Fruit fly (Drosophila melanogaster) whole organism, embryonic: ENCODE measurements around the gene CG43116.

Source experiments
- CG1024 ChIP-seq: fragments of 200-800 bp; sonication (Bioruptor generic); IDR thresholded peaks from 2 replicates; pipeline ENCODE4 v1.3.6; 2022; ENCODE audit warnings: missing biosample characterization, missing genetic modification characterization
- CG10654 ChIP-seq: fragments of 200-800 bp; sonication (Bioruptor generic); optimal IDR thresholded peaks from 2 replicates; lab custom pipeline; 2016; ENCODE audit warnings: missing biosample characterization, missing genetic modification characterization
- CG12104 ChIP-seq: fragments of 200-800 bp; sonication (Bioruptor generic); optimal IDR thresholded peaks from 3 replicates; lab custom pipeline; 2016; ENCODE audit warnings: missing biosample characterization, missing genetic modification characterization
- CG12219 ChIP-seq: fragments of 200-800 bp; sonication (Bioruptor generic); optimal IDR thresholded peaks from 3 replicates; lab custom pipeline; 2018; ENCODE audit warnings: missing biosample characterization, mild to moderate bottlenecking, missing genetic modification characterization
- CG12744 ChIP-seq: fragments of 200-800 bp; sonication (Bioruptor generic); optimal IDR thresholded peaks from 2 replicates; lab custom pipeline; 2016; ENCODE audit warnings: missing biosample characterization, missing genetic modification characterization
- CG13424 ChIP-seq: fragments of 200-800 bp; sonication (Bioruptor generic); optimal IDR thresholded peaks from 2 replicates; lab custom pipeline; 2019; ENCODE audit warnings: missing biosample characterization, mild to moderate bottlenecking, missing genetic modification characterization, moderate library complexity
- CG16813 ChIP-seq: fragments of 200-800 bp; sonication (Bioruptor generic); IDR thresholded peaks from 3 replicates; pipeline ENCODE4 v1.3.6; 2022; ENCODE audit warnings: missing biosample characterization, missing genetic modification characterization; ENCODE audit not compliant: partially characterized antibody
- CG17359 ChIP-seq: fragments of 200-800 bp; sonication (Bioruptor generic); optimal IDR thresholded peaks from 3 replicates; lab custom pipeline; 2018; ENCODE audit warnings: missing biosample characterization, mild to moderate bottlenecking, missing genetic modification characterization, moderate library complexity
- CG17361 ChIP-seq: fragments of 200-800 bp; sonication (Bioruptor generic); IDR thresholded peaks from 3 replicates; pipeline ENCODE4 v1.3.6; 2022; ENCODE audit warnings: missing biosample characterization, missing genetic modification characterization
- CG17912 ChIP-seq: fragments of 200-800 bp; sonication (Bioruptor generic); optimal IDR thresholded peaks from 2 replicates; lab custom pipeline; 2018; ENCODE audit warnings: missing biosample characterization, mild to moderate bottlenecking, missing genetic modification characterization
- CG31365 ChIP-seq: fragments of 200-800 bp; sonication (Bioruptor generic); optimal IDR thresholded peaks from 2 replicates; lab custom pipeline; 2018; ENCODE audit warnings: missing biosample characterization, mild to moderate bottlenecking, missing genetic modification characterization
- CG42726 ChIP-seq: fragments of 200-800 bp; sonication (Bioruptor generic); IDR thresholded peaks from 2 replicates; pipeline ENCODE4 v1.3.6; 2022; ENCODE audit warnings: missing biosample characterization, missing genetic modification characterization; ENCODE audit not compliant: partially characterized antibody
- CG6272 ChIP-seq: fragments of 200-800 bp; sonication (Bioruptor generic); IDR thresholded peaks from 2 replicates; pipeline ENCODE4 v1.3.6; 2022; ENCODE audit warnings: missing biosample characterization, missing genetic modification characterization
- CG6654 ChIP-seq: fragments of 200-800 bp; sonication (Bioruptor generic); optimal IDR thresholded peaks from 2 replicates; lab custom pipeline; 2017; ENCODE audit warnings: missing biosample characterization, mild to moderate bottlenecking, missing genetic modification characterization
- CG8281 ChIP-seq: fragments of 200-800 bp; sonication (Bioruptor generic); optimal IDR thresholded peaks from 2 replicates; lab custom pipeline; 2018; ENCODE audit warnings: missing biosample characterization, mild to moderate bottlenecking, missing genetic modification characterization, moderate library complexity
- CG8944 ChIP-seq: fragments of 200-800 bp; sonication (Bioruptor generic); optimal IDR thresholded peaks from 3 replicates; lab custom pipeline; 2016; ENCODE audit warnings: missing biosample characterization, missing genetic modification characterization
- CG9876 ChIP-seq: fragments of 200-800 bp; sonication (Bioruptor generic); optimal IDR thresholded peaks from 2 replicates; lab custom pipeline; 2016; ENCODE audit warnings: missing biosample characterization, missing genetic modification characterization
- CG9932 ChIP-seq: fragments of 200-800 bp; sonication (Bioruptor generic); IDR thresholded peaks from 2 replicates; pipeline ENCODE4 v1.3.6; 2022; ENCODE audit warnings: missing biosample characterization, missing genetic modification characterization
- Chrac-16 ChIP-seq: fragments of 200-800 bp; sonication (Bioruptor generic); optimal IDR thresholded peaks from 3 replicates; lab custom pipeline; 2016; ENCODE audit warnings: missing biosample characterization, missing genetic modification characterization
- Dfd ChIP-seq, 2 experiments: fragments of >200 bp; optimal IDR thresholded peaks; 2 replicates each; lab custom pipeline; 2017; ENCODE audit warnings: missing biosample characterization in 2 of 2, missing genetic modification characterization in 2 of 2
- Dp ChIP-seq: fragments of 200-800 bp; sonication (Bioruptor generic); optimal IDR thresholded peaks from 2 replicates; lab custom pipeline; 2018; ENCODE audit warnings: missing biosample characterization, mild to moderate bottlenecking, missing genetic modification characterization, moderate library complexity
- E2f2 ChIP-seq: fragments of 200-800 bp; sonication (Bioruptor generic); IDR thresholded peaks from 2 replicates; pipeline ENCODE4 v1.3.6; 2022; ENCODE audit warnings: missing biosample characterization, missing genetic modification characterization
- ERR ChIP-seq: fragments of 200-800 bp; sonication (Bioruptor generic); optimal IDR thresholded peaks from 2 replicates; lab custom pipeline; 2016; ENCODE audit warnings: missing biosample characterization, missing genetic modification characterization
- Fer1 ChIP-seq: fragments of 200-800 bp; sonication (Bioruptor generic); optimal IDR thresholded peaks from 2 replicates; lab custom pipeline; 2017; ENCODE audit warnings: missing biosample characterization, mild to moderate bottlenecking, missing genetic modification characterization
- Hey ChIP-seq: fragments of 200-800 bp; sonication (Bioruptor generic); optimal IDR thresholded peaks from 3 replicates; lab custom pipeline; 2018; ENCODE audit warnings: missing biosample characterization, mild to moderate bottlenecking, missing genetic modification characterization
- MTF-1 ChIP-seq: fragments of 200-800 bp; sonication (Bioruptor generic); optimal IDR thresholded peaks from 2 replicates; lab custom pipeline; 2018; ENCODE audit warnings: missing biosample characterization, mild to moderate bottlenecking, missing genetic modification characterization, borderline replicate concordance
- Med ChIP-seq: fragments of 200-800 bp; sonication (Bioruptor generic); peaks from one replicate; lab custom pipeline; 2016; ENCODE audit warnings: missing biosample characterization, missing genetic modification characterization, mild to moderate bottlenecking, inconsistent platforms, moderate library complexity
- Side ChIP-seq: fragments of 200-800 bp; sonication (Bioruptor generic); optimal IDR thresholded peaks from 2 replicates; lab custom pipeline; 2016; ENCODE audit warnings: missing biosample characterization, missing genetic modification characterization
- Spps ChIP-seq: fragments of 200-800 bp; sonication (Bioruptor generic); optimal IDR thresholded peaks from 2 replicates; lab custom pipeline; 2018; ENCODE audit warnings: missing biosample characterization, mild to moderate bottlenecking, missing genetic modification characterization
- Tbp ChIP-seq: fragments of >200 bp; optimal IDR thresholded peaks from 2 replicates; lab custom pipeline; 2018; ENCODE audit warnings: missing biosample characterization, missing genetic modification characterization
- ap ChIP-seq: fragments of 200-800 bp; sonication (Bioruptor generic); IDR thresholded peaks from 2 replicates; pipeline ENCODE4 v1.3.6; 2022; ENCODE audit warnings: missing biosample characterization, missing genetic modification characterization
- crc ChIP-seq: fragments of 200-800 bp; sonication (Bioruptor generic); optimal IDR thresholded peaks from 2 replicates; lab custom pipeline; 2016; ENCODE audit warnings: missing biosample characterization, missing genetic modification characterization
- danr ChIP-seq: fragments of 200-800 bp; sonication (Bioruptor generic); IDR thresholded peaks from 2 replicates; pipeline ENCODE4 v1.3.6; 2022; ENCODE audit warnings: missing biosample characterization, missing genetic modification characterization
- dmrt99B ChIP-seq: fragments of 200-800 bp; sonication (Bioruptor generic); optimal IDR thresholded peaks from 2 replicates; lab custom pipeline; 2018; ENCODE audit warnings: missing biosample characterization, mild to moderate bottlenecking, missing genetic modification characterization, moderate library complexity
- fd96Cb ChIP-seq: fragments of 200-800 bp; sonication (Bioruptor generic); optimal IDR thresholded peaks from 2 replicates; lab custom pipeline; 2018; ENCODE audit warnings: missing biosample characterization, mild to moderate bottlenecking, missing genetic modification characterization, moderate library complexity
- gfzf ChIP-seq: fragments of 200-800 bp; sonication (Bioruptor generic); optimal IDR thresholded peaks from 2 replicates; lab custom pipeline; 2016; ENCODE audit warnings: missing biosample characterization, mild to moderate bottlenecking, missing genetic modification characterization, moderate library complexity
- insv ChIP-seq, 2 experiments: fragments of 200-800 bp; sonication (Bioruptor generic); optimal IDR thresholded peaks; 3 replicates each; lab custom pipeline; 2016 to 2018; ENCODE audit warnings: missing biosample characterization in 2 of 2, missing genetic modification characterization in 2 of 2
- lmd ChIP-seq: fragments of 200-800 bp; sonication (Bioruptor generic); IDR thresholded peaks from 2 replicates; pipeline ENCODE4 v1.3.6; 2022; ENCODE audit warnings: missing biosample characterization, missing genetic modification characterization
- oc ChIP-seq: fragments of 200-800 bp; sonication (Bioruptor generic); optimal IDR thresholded peaks from 2 replicates; lab custom pipeline; 2018; ENCODE audit warnings: missing biosample characterization, mild to moderate bottlenecking, missing genetic modification characterization, moderate library complexity
- pan ChIP-seq, 4 experiments: fragments of >200 bp in 3 of 4; fragments of 200-800 bp in 1 of 4; sonication (Bioruptor generic) in 1 of 4; optimal IDR thresholded peaks in 3 of 4; IDR thresholded peaks in 1 of 4; 2 replicates each; pipeline versions ENCODE4 v1.3.6 to Lab custom; 2017 to 2022; ENCODE audit warnings: missing biosample characterization in 2 of 4, missing genetic modification characterization in 2 of 4, mixed read lengths in 1 of 4
- repo ChIP-seq: fragments of 200-800 bp; sonication (Bioruptor generic); optimal IDR thresholded peaks from 2 replicates; lab custom pipeline; 2016; ENCODE audit warnings: missing biosample characterization, missing genetic modification characterization
- shn ChIP-seq: fragments of 200-800 bp; sonication (Bioruptor generic); optimal IDR thresholded peaks from 3 replicates; lab custom pipeline; 2016; ENCODE audit warnings: missing biosample characterization, missing genetic modification characterization
- slp2 ChIP-seq: fragments of 200-800 bp; sonication (Bioruptor generic); optimal IDR thresholded peaks from 2 replicates; lab custom pipeline; 2016; ENCODE audit warnings: missing biosample characterization, missing genetic modification characterization
- ssp ChIP-seq: fragments of 200-800 bp; sonication (Bioruptor generic); IDR thresholded peaks from 2 replicates; pipeline ENCODE4 v1.3.6; 2022; ENCODE audit warnings: missing biosample characterization, missing genetic modification characterization
- tna ChIP-seq: fragments of 200-800 bp; sonication (Bioruptor generic); IDR thresholded peaks from 2 replicates; pipeline ENCODE4 v1.3.6; 2022; ENCODE audit warnings: missing biosample characterization, missing genetic modification characterization; ENCODE audit not compliant: partially characterized antibody
- trem ChIP-seq: fragments of 200-800 bp; optimal IDR thresholded peaks from 3 replicates; lab custom pipeline; 2019; ENCODE audit warnings: missing biosample characterization, mild to moderate bottlenecking, missing genetic modification characterization, moderate library complexity
- tup ChIP-seq: fragments of 200-800 bp; sonication (Bioruptor generic); optimal IDR thresholded peaks from 2 replicates; lab custom pipeline; 2016; ENCODE audit warnings: missing biosample characterization, mild to moderate bottlenecking, missing genetic modification characterization, moderate library complexity
- z ChIP-seq: fragments of 200-800 bp; sonication (Bioruptor generic); IDR thresholded peaks from 3 replicates; pipeline ENCODE4 v1.3.6; 2022; ENCODE audit warnings: missing biosample characterization, missing genetic modification characterization

CG43116 gene

DNA sequence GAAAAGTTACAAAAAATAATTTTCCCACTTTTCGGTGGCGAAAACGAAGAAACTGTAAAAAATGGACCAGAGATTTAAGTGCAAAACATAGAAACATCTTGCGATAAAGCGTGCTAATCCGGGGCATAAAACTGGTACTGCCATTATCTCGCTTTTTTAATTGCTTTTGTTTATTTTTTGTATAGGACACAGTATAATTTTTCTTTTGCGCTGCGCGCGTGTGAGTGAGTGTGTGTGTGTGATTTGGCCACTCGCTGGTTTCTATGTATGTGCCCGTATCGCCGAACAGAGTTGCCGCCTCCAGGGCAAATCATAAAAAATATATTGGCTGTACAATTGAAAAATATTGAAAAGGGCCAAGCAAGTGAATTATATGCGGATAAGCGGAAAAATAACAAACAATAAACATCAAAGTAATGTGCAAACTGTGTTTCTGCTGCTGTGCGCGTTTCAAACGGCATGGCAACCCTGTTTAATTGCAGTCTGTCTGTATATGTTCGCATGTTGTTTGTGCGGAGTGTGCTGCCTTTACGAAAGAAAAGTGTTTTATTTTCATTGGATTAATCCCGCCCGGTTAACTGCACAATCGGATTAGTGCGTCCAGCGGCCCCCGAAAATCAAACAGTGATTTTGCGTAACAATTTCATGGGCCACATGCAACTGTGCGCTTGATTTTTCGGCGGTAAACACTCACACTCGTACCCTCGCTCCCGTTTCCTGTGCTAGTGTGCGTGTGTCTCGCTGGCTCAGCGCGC is 45.5 kb upstream of the CG43116 start (continued):
- peak; percentile 87 for TF ChIP-seq trem (tag; lab: Kevin White, UChicago)
- TF ChIP-seq oc, result no peak
- peak; percentile 78 for TF ChIP-seq E2f2 (GFP tag; lab: Robert Waterston, UW)
- no peak for TF ChIP-seq Tbp (GFP tag; lab: Kevin White, UChicago)
- TF ChIP-seq Fer1 (GFP tag; lab: Kevin White, UChicago), result peak; percentile 93
- TF ChIP-seq ssp, result peak; percentile 89
- peak; percentile 87 for TF ChIP-seq MTF-1 (GFP tag; lab: Kevin White, UChicago)
- TF ChIP-seq insv (GFP tag; optimal IDR thresholded peaks at IDR 0.05; lab: Kevin White, UChicago), result peak; percentile 59 to 64
- TF ChIP-seq CG17361 (GFP tag; lab: Robert Waterston, UW), result peak; percentile 97
- TF ChIP-seq lmd (GFP tag; lab: Robert Waterston, UW), result peak; percentile 97
- TF ChIP-seq slp2 (GFP tag; lab: Kevin White, UChicago), result peak; percentile 97
- no peak for TF ChIP-seq pan (optimal IDR thresholded peaks at IDR 0.05; lab: Kevin White, UChicago)
- TF ChIP-seq pan (GFP tag; optimal IDR thresholded peaks at IDR 0.05 in 1 of 2, IDR thresholded peaks at IDR 0.05 in 1 of 2), result peak in 1 of 2 experiments; percentile 98
- TF ChIP-seq CG10654 (GFP tag; lab: Kevin White, UChicago), result peak; percentile 97
- peak; percentile 94 for TF ChIP-seq CG6272 (GFP tag; lab: Robert Waterston, UW)
- peak; percentile 89 for TF ChIP-seq CG6654 (GFP tag; lab: Kevin White, UChicago)
- TF ChIP-seq CG1024 (GFP tag; lab: Robert Waterston, UW), result peak; percentile 92
- peak; percentile 71 for TF ChIP-seq CG17912 (GFP tag; lab: Kevin White, UChicago)
- peak in 1 of 2 experiments; percentile 13 for TF ChIP-seq Dfd (GFP tag; optimal IDR thresholded peaks at IDR 0.05; lab: Kevin White, UChicago)
- TF ChIP-seq dmrt99B (tag; lab: Kevin White, UChicago), result peak; percentile 95
- peak; percentile 96 for TF ChIP-seq CG9932
- peak; percentile 94 for TF ChIP-seq CG9876 (GFP tag; lab: Kevin White, UChicago)
- TF ChIP-seq Hey, result peak; percentile 81
- TF ChIP-seq CG12219 (GFP tag; lab: Kevin White, UChicago), result peak; percentile 96
- TF ChIP-seq repo (GFP tag; lab: Kevin White, UChicago), result peak; percentile 96
- no peak for TF ChIP-seq CG42726 (GFP tag; lab: Robert Waterston, UW)
- TF ChIP-seq Dp, result peak; percentile 8
- peak; percentile 93 for TF ChIP-seq CG13424 (tag; lab: Kevin White, UChicago)
- TF ChIP-seq tup (GFP tag; lab: Kevin White, UChicago), result peak; percentile 94
- TF ChIP-seq fd96Cb, result peak; percentile 96
- TF ChIP-seq CG12744 (GFP tag; lab: Kevin White, UChicago), result peak; percentile 93
- peak; percentile 81 for TF ChIP-seq CG8281 (tag; lab: Kevin White, UChicago)
- peak; percentile 96 for TF ChIP-seq crc (GFP tag; lab: Kevin White, UChicago)
- peak; percentile 100 for TF ChIP-seq Med (GFP tag; lab: Kevin White, UChicago)
- TF ChIP-seq CG12104, result peak; percentile 92
- TF ChIP-seq Side (GFP tag; lab: Kevin White, UChicago), result peak; percentile 97
- TF ChIP-seq shn, result peak; percentile 97
- peak; percentile 96 for TF ChIP-seq ap (GFP tag; lab: Robert Waterston, UW)
- peak; percentile 97 for TF ChIP-seq Chrac-16
- TF ChIP-seq z (GFP tag; lab: Robert Waterston, UW), result peak; percentile 72; the same call in 2 of the 3 replicates
- peak; percentile 15 for TF ChIP-seq gfzf (GFP tag; lab: Kevin White, UChicago)
- TF ChIP-seq Spps (tag; lab: Kevin White, UChicago), result peak; percentile 89
- TF ChIP-seq danr (GFP tag; lab: Robert Waterston, UW), result peak; percentile 91
- peak; percentile 97 for TF ChIP-seq CG8944 (GFP tag; lab: Kevin White, UChicago)
- TF ChIP-seq CG16813 (GFP tag; lab: Robert Waterston, UW), result peak; percentile 35; the same call in 1 of the 3 replicates
- TF ChIP-seq tna (GFP tag; lab: Robert Waterston, UW), result no peak
- TF ChIP-seq ERR, result peak; percentile 92
- TF ChIP-seq CG17359, result peak; percentile 96
- TF ChIP-seq CG31365, result peak; percentile 82
